Worm (Caenorhabditis elegans) whole organism, L3 larva: ENCODE data around the gene skp-1.
A peak's percentile ranks its signal among the peaks of the same experiment; 100 is the strongest.

Source experiments
- ZK546.5 ChIP-seq: sonication (generic microtip); optimal IDR thresholded peaks from 2 replicates; lab custom pipeline; 2017; ENCODE audit warnings: missing biosample characterization, missing genetic modification characterization
- aly-2 ChIP-seq: fragments of 150-350 bp; optimal IDR thresholded peaks from 2 replicates; lab custom pipeline; 2014; ENCODE audit warnings: missing biosample characterization, missing genetic modification characterization
- ama-1 ChIP-seq: fragments of 150-350 bp; optimal IDR thresholded peaks from 2 replicates; lab custom pipeline; 2018
- ceh-16 ChIP-seq: sonication (generic microtip); optimal IDR thresholded peaks from 2 replicates; lab custom pipeline; 2017; ENCODE audit warnings: missing biosample characterization, missing genetic modification characterization
- ceh-28 ChIP-seq: fragments of 150-350 bp; optimal IDR thresholded peaks from 2 replicates; lab custom pipeline; 2014; ENCODE audit warnings: missing biosample characterization, missing genetic modification reagents, missing genetic modification characterization
- daf-12 ChIP-seq: fragments of 150-350 bp; optimal IDR thresholded peaks from 2 replicates; lab custom pipeline; 2014; ENCODE audit warnings: missing biosample characterization, missing genetic modification reagents, missing genetic modification characterization
- egl-5 ChIP-seq: fragments of 150-350 bp; optimal IDR thresholded peaks from 2 replicates; lab custom pipeline; 2017; ENCODE audit warnings: missing biosample characterization, missing genetic modification reagents, missing genetic modification characterization, inconsistent platforms
- elt-1 ChIP-seq: fragments of 150-350 bp; optimal IDR thresholded peaks from 2 replicates; lab custom pipeline; 2014; ENCODE audit warnings: missing biosample characterization, missing genetic modification characterization
- elt-2 ChIP-seq: sonication (generic microtip); optimal IDR thresholded peaks from 2 replicates; lab custom pipeline; 2016; ENCODE audit warnings: missing genetic modification reagents, mild to moderate bottlenecking, missing genetic modification characterization, missing compliant biosample characterization
- elt-3 ChIP-seq, 3 experiments: fragments of 150-350 bp in 1 of 3; sonication (generic microtip) in 2 of 3; optimal IDR thresholded peaks; 2 replicates in 2 of 3; 4 replicates in 1 of 3; lab custom pipeline; 2014 to 2017; ENCODE audit warnings: missing biosample characterization in 3 of 3, missing genetic modification characterization in 3 of 3
- eor-1 ChIP-seq, 2 experiments: fragments of 150-350 bp; optimal IDR thresholded peaks; 2 replicates each; lab custom pipeline; 2014 to 2018; ENCODE audit warnings: missing biosample characterization in 2 of 2, missing genetic modification characterization in 2 of 2
- fkh-10 ChIP-seq: sonication (generic microtip); optimal IDR thresholded peaks from 2 replicates; lab custom pipeline; 2017; ENCODE audit warnings: missing biosample characterization, missing genetic modification reagents, missing genetic modification characterization
- fkh-2 ChIP-seq: fragments of 150-350 bp; optimal IDR thresholded peaks from 2 replicates; lab custom pipeline; 2014; ENCODE audit warnings: missing biosample characterization, missing genetic modification reagents, missing genetic modification characterization
- hmg-11 ChIP-seq: sonication (generic microtip); optimal IDR thresholded peaks from 2 replicates; lab custom pipeline; 2016; ENCODE audit warnings: missing genetic modification characterization, missing compliant biosample characterization
- jun-1 ChIP-seq: fragments of 150-350 bp; optimal IDR thresholded peaks from 2 replicates; lab custom pipeline; 2014; ENCODE audit warnings: missing biosample characterization, missing genetic modification reagents, missing genetic modification characterization
- lsy-12 ChIP-seq: sonication (generic microtip); optimal IDR thresholded peaks from 2 replicates; lab custom pipeline; 2016; ENCODE audit warnings: mild to moderate bottlenecking, missing genetic modification characterization, missing compliant biosample characterization
- mdl-1 ChIP-seq: fragments of 150-350 bp; optimal IDR thresholded peaks from 2 replicates; lab custom pipeline; 2014; ENCODE audit warnings: missing biosample characterization, missing genetic modification characterization
- mml-1 ChIP-seq: fragments of 150-350 bp; sonication (generic microtip); optimal IDR thresholded peaks from 3 replicates; lab custom pipeline; 2014; ENCODE audit warnings: missing biosample characterization, missing genetic modification characterization
- nfya-1 ChIP-seq: sonication (generic microtip); optimal IDR thresholded peaks from 2 replicates; lab custom pipeline; 2017; ENCODE audit warnings: missing genetic modification characterization, mild to moderate bottlenecking, missing compliant biosample characterization, antibody characterized with exemption, moderate library complexity; ENCODE audit not compliant: insufficient read depth
- nhr-11 ChIP-seq: fragments of 150-350 bp; optimal IDR thresholded peaks from 2 replicates; lab custom pipeline; 2014; ENCODE audit warnings: missing biosample characterization, missing genetic modification characterization
- nhr-12 ChIP-seq: fragments of 150-350 bp; optimal IDR thresholded peaks from 2 replicates; lab custom pipeline; 2014; ENCODE audit warnings: missing biosample characterization, missing genetic modification characterization
- nhr-23 ChIP-seq: fragments of 150-350 bp; optimal IDR thresholded peaks from 2 replicates; lab custom pipeline; 2014; ENCODE audit warnings: missing biosample characterization, missing genetic modification reagents, missing genetic modification characterization
- nhr-25 ChIP-seq: sonication (generic microtip); optimal IDR thresholded peaks from 2 replicates; lab custom pipeline; 2017; ENCODE audit warnings: missing biosample characterization, missing genetic modification characterization
- nhr-28 ChIP-seq: fragments of 150-350 bp; optimal IDR thresholded peaks from 2 replicates; lab custom pipeline; 2014; ENCODE audit warnings: missing biosample characterization, missing genetic modification characterization
- nhr-43 ChIP-seq: sonication (generic microtip); optimal IDR thresholded peaks from 2 replicates; lab custom pipeline; 2016; ENCODE audit warnings: mild to moderate bottlenecking, missing genetic modification characterization, missing compliant biosample characterization; ENCODE audit not compliant: poor library complexity, severe bottlenecking
- nhr-67 ChIP-seq: fragments of 150-350 bp; optimal IDR thresholded peaks from 2 replicates; lab custom pipeline; 2014; ENCODE audit warnings: missing biosample characterization, missing genetic modification characterization
- nhr-77 ChIP-seq: fragments of 150-350 bp; optimal IDR thresholded peaks from 2 replicates; lab custom pipeline; 2014; ENCODE audit warnings: missing biosample characterization, missing genetic modification characterization
- pha-4 ChIP-seq: fragments of 150-350 bp; optimal IDR thresholded peaks from 2 replicates; lab custom pipeline; 2014; ENCODE audit warnings: missing biosample characterization, missing genetic modification reagents, missing genetic modification characterization
- pqm-1 ChIP-seq: fragments of 150-350 bp; optimal IDR thresholded peaks from 2 replicates; lab custom pipeline; 2017; ENCODE audit warnings: missing biosample characterization, missing genetic modification characterization, inconsistent platforms
- sea-2 ChIP-seq: fragments of 150-350 bp; sonication (generic microtip); optimal IDR thresholded peaks from 4 replicates; lab custom pipeline; 2014; ENCODE audit warnings: missing biosample characterization, missing genetic modification reagents, missing genetic modification characterization
- tbx-2 ChIP-seq: sonication (generic microtip); optimal IDR thresholded peaks from 2 replicates; lab custom pipeline; 2016; ENCODE audit warnings: mild to moderate bottlenecking, missing genetic modification characterization, missing compliant biosample characterization
- ztf-11 ChIP-seq: fragments of 150-350 bp; optimal IDR thresholded peaks from 2 replicates; lab custom pipeline; 2014; ENCODE audit warnings: missing biosample characterization, missing genetic modification characterization
- ztf-4 ChIP-seq: fragments of 150-350 bp; optimal IDR thresholded peaks from 2 replicates; lab custom pipeline; 2014; ENCODE audit warnings: missing biosample characterization, missing genetic modification characterization

The skp-1 gene

DNA sequence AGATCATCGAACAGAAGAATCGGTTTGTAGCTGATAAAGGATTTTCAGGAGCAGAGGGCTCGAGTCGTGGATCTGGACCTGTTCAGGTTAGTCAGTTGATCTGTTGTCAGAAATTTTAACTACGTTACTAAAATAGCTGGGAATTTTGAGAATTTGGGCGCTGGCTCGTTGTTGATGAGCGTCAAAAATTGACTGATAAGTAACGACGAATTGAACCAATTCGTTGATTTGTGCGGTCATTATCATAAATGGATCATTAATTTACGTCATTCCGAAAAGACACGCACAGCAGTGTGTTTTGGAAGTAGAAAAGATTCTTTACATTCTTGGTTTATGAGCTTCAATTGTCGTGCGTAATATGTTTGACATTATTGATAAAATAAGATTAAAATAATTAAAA lies 2.5 kb downstream of the skp-1 start:
- TF ChIP-seq hmg-11 (tag; lab: Kevin White, UChicago) = no peak
- no peak for TF ChIP-seq lsy-12
- no peak for TF ChIP-seq mml-1 (tag; lab: Kevin White, UChicago)
- peak; percentile 58 for TF ChIP-seq elt-2 (tag; lab: Kevin White, UChicago)
- peak; percentile 45 for TF ChIP-seq pqm-1 (tag; lab: Kevin White, UChicago)

- TF ChIP-seq mml-1 (tag; lab: Kevin White, UChicago) = no peak
- peak; percentile 47 for TF ChIP-seq jun-1
- TF ChIP-seq pqm-1 (tag; lab: Kevin White, UChicago) = peak; percentile 85
- peak; percentile 91 for TF ChIP-seq elt-2 (tag; lab: Kevin White, UChicago)
- TF ChIP-seq eor-1 (tag; optimal IDR thresholded peaks at IDR 0.05; lab: Kevin White, UChicago) = no peak
- no peak for TF ChIP-seq hmg-11 (tag; lab: Kevin White, UChicago)
- TF ChIP-seq elt-3 (tag; optimal IDR thresholded peaks at IDR 0.05; lab: Kevin White, UChicago) = no peak
- TF ChIP-seq pha-4 (tag; lab: Kevin White, UChicago) = peak; percentile 43
- TF ChIP-seq egl-5 (tag; lab: Kevin White, UChicago) = no peak
These were observed 3.2 kb downstream of the skp-1 start for ce11 chrV:11648435-11648834.

DNA sequence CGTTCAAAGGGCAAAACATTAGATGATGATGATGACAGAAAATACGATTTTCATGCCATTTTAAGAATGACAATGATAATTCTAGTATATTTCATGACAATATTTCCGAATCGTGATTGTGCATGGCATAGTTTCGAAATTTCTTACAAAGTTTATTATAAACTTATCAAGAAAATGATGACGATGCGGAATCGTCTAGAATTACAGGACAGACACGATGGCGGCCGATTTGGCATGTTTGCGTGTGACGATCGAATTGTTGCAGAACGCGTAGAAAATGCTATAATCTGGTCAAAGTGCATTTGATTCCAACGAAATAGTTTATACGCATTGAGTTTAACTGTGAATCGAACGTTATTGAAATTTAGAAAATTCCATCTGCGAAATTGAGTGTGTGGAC lies 4.0 kb downstream of the skp-1 start:
- TF ChIP-seq mml-1 (tag; lab: Kevin White, UChicago) (no peak), eor-1 (tag; optimal IDR thresholded peaks at IDR 0.05; lab: Kevin White, UChicago) (no peak), elt-2 (tag; lab: Kevin White, UChicago) (peak; percentile 73), ZK546.5 (tag; lab: Kevin White, UChicago) (no peak), elt-1 (tag; lab: Kevin White, UChicago) (no peak), elt-3 (tag; optimal IDR thresholded peaks at IDR 0.05; lab: Kevin White, UChicago) (no peak)

DNA sequence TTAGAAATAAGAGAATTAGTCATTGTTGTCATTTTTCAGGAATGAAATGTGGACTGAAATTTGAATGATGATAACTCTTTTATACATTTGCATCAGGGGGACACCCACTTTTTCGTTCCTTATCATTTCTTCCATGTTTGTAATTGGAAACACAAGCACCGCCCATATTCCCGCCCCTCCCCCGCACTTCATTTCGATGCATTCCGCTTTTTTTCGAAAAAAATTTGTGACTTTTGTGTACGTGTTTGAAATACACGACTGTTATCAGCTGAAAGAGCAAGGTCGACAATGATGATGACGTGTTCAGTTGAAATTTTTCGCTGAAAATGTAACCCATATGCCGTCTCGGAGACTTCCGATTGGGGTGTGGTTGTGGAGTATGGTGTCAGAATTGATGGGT lies 5.4 kb downstream of the skp-1 start, which contains the start of gene zip-10:
TSS of gene zip-10 (minus strand) at position 43 of the 400 bp plus-strand sequence.
- TF ChIP-seq ztf-11 (no peak), tbx-2 (tag; lab: Kevin White, UChicago) (no peak), pqm-1 (tag; lab: Kevin White, UChicago) (peak; percentile 86), nhr-23 (tag; lab: Kevin White, UChicago) (no peak), elt-2 (tag; lab: Kevin White, UChicago) (peak; percentile 96), nfya-1 (tag; lab: Kevin White, UChicago) (peak; percentile 44), nhr-11 (tag; lab: Kevin White, UChicago) (no peak), aly-2 (tag; lab: Kevin White, UChicago) (no peak), jun-1 (peak; percentile 1), fkh-2 (tag; lab: Kevin White, UChicago) (no peak), egl-5 (tag; lab: Kevin White, UChicago) (no peak), lsy-12 (no peak)

DNA sequence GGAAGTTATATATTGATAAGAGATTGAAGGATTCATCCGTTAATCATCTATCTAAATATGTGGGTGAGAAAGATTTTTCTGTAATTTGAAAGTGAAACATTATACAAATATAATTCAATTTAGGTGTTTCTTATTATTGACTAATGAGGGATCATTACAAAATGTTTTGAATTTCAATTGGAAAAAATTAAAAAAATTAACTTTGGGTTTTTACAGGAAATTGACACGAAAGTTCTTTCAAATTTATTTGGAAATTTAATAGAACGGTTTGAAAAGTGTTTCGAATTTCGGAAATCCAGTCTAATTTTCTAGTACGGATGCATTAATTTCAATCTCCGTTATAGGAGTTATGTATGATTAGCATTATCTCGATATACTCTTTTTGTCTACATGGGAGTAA lies 7.8 kb downstream of the skp-1 start:
- TF ChIP-seq nhr-25 (tag; lab: Kevin White, UChicago) (no peak), jun-1 (no peak), sea-2 (GFP tag; lab: Kevin White, UChicago) (no peak), ztf-11 (no peak), nhr-77 (tag; lab: Kevin White, UChicago) (no peak), nfya-1 (tag; lab: Kevin White, UChicago) (no peak), ama-1 (no peak), daf-12 (tag; lab: Kevin White, UChicago) (no peak), fkh-10 (GFP tag; lab: Kevin White, UChicago) (no peak), mml-1 (tag; lab: Kevin White, UChicago) (no peak), nhr-28 (tag; lab: Kevin White, UChicago) (no peak), nhr-43 (tag; lab: Kevin White, UChicago) (no peak), aly-2 (tag; lab: Kevin White, UChicago) (no peak), ceh-28 (tag; lab: Kevin White, UChicago) (no peak), elt-1 (tag; lab: Kevin White, UChicago) (no peak), egl-5 (tag; lab: Kevin White, UChicago) (no peak), fkh-2 (tag; lab: Kevin White, UChicago) (no peak)

DNA sequence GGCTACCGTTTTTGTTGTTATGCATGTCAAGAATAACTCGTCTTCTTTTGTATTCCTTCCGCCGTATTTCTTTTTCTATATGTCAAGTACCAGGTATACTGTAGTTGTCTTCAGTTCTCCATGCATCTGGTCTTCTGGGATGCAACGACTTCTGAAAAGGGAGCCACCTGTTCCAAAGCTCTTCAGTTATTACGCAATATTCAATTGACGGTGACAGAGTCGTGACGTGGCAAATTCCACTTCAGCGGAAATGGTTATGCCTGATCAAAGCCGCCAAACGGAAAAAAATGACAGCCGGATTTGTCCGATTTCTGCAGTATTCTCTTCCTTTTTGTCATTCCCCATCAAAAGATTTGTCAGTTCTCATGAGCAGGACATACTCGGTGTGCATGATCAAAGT lies 11.2 kb downstream of the skp-1 start:
- TF ChIP-seq mdl-1 (tag; lab: Kevin White, UChicago) = no peak
- no peak for TF ChIP-seq nhr-67
- no peak for TF ChIP-seq lsy-12
- no peak for TF ChIP-seq pqm-1 (tag; lab: Kevin White, UChicago)
- TF ChIP-seq nhr-12 (tag; lab: Kevin White, UChicago) = no peak
- no peak for TF ChIP-seq ztf-11
- TF ChIP-seq ceh-16 (tag; lab: Kevin White, UChicago) = no peak
- TF ChIP-seq jun-1 = no peak
- TF ChIP-seq nhr-25 (tag; lab: Kevin White, UChicago) = no peak
- TF ChIP-seq ztf-4 (tag; lab: Kevin White, UChicago) = no peak
- TF ChIP-seq sea-2 (GFP tag; lab: Kevin White, UChicago) = no peak
